Fruit fly (Drosophila melanogaster) whole organism, embryonic: ENCODE data around the gene Brms1.

ENCODE experiments used
- CG14710 ChIP-seq: fragments of 200-800 bp; sonication (Bioruptor generic); optimal IDR thresholded peaks from 3 replicates; lab custom pipeline; 2019; ENCODE audit warnings: missing biosample characterization, mild to moderate bottlenecking, missing genetic modification characterization, moderate library complexity
- CG1602 ChIP-seq: fragments of 200-800 bp; sonication (Bioruptor generic); optimal IDR thresholded peaks from 3 replicates; lab custom pipeline; 2016; ENCODE audit warnings: missing biosample characterization, missing genetic modification characterization
- CG3838 ChIP-seq: fragments of 200-800 bp; sonication (Bioruptor generic); optimal IDR thresholded peaks from 3 replicates; lab custom pipeline; 2016; ENCODE audit warnings: missing biosample characterization, missing genetic modification characterization
- CG4617 ChIP-seq: fragments of 200-800 bp; sonication (Bioruptor generic); optimal IDR thresholded peaks from 3 replicates; lab custom pipeline; 2016; ENCODE audit warnings: missing biosample characterization, missing genetic modification characterization, borderline replicate concordance
- CG8388 ChIP-seq: fragments of 200-800 bp; sonication (Bioruptor generic); optimal IDR thresholded peaks from 2 replicates; lab custom pipeline; 2019; ENCODE audit warnings: missing biosample characterization, mild to moderate bottlenecking, missing genetic modification characterization, moderate library complexity
- Ets97D ChIP-seq: fragments of 200-800 bp; sonication (Bioruptor generic); optimal IDR thresholded peaks from 3 replicates; lab custom pipeline; 2016; ENCODE audit warnings: missing biosample characterization, missing genetic modification characterization
- Hr78 ChIP-seq, 2 experiments: fragments of 200-800 bp in 1 of 2; fragments of >200 bp in 1 of 2; sonication (Bioruptor generic) in 1 of 2; optimal IDR thresholded peaks; 2 replicates each; lab custom pipeline; 2017 to 2019; ENCODE audit warnings: missing biosample characterization in 2 of 2, missing genetic modification characterization in 2 of 2, mild to moderate bottlenecking in 1 of 2, moderate library complexity in 1 of 2
- Poxn ChIP-seq: fragments of 200-800 bp; sonication (Bioruptor generic); IDR thresholded peaks from 2 replicates; pipeline ENCODE4 v1.3.6; 2022; ENCODE audit warnings: missing biosample characterization, missing genetic modification characterization
- chif ChIP-seq, 2 experiments: fragments of 200-800 bp; sonication (Bioruptor generic); optimal IDR thresholded peaks; 3 replicates each; lab custom pipeline; 2016; ENCODE audit warnings: missing biosample characterization in 2 of 2, missing genetic modification characterization in 2 of 2
- zfh1 ChIP-seq: fragments of 200-800 bp; sonication (Bioruptor generic); IDR thresholded peaks from 3 replicates; pipeline ENCODE4 v1.3.6; 2022; ENCODE audit warnings: missing biosample characterization, missing genetic modification characterization

DNA sequence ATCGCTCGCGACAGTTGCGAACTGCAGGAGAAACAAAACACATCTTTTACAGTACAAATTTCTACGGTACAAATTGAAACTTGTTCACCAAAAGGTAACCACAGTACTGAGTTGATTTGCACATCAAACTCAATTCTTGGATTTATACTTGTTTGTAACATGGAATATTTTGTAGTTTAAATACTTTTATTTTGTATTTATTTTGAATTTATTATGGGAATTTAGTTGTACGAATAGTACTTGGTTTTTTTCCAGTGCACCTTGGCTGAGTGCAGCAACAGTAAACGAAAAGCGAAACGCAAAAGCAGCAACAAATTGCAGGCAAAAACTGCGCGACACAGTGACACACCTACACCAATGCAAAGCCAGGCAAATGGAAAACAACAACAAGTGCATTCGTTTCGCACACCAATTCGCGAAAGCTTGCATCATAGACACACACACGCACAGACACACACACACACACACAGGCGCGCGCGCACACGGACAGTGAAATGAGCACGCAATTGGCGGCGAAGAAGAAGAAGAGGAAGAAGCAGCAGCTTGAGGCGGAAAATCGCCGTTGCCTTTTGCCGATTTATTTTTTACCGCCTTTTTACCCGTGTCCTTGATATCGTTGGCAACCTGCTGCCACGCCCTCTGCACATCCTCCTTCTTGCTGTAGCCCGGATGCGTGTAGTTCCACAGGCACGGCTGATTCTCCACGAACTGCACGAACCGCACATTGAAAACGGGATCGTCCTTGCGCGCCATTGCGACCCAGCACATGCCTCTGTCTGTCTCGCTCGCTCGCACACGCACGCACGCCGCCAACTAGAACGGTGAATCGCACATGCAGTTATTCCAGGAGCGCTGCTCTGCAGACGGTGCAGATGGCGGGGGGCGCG, 4.2 kb downstream of the Brms1 start:
- TF ChIP-seq Hr78 (GFP tag; optimal IDR thresholded peaks at IDR 0.05; lab: Kevin White, UChicago) (no peak), Poxn (GFP tag; lab: Robert Waterston, UW) (no peak), CG14710 (no peak), zfh1 (no peak), CG3838 (no peak), CG1602 (no peak), CG4617 (GFP tag; lab: Kevin White, UChicago) (no peak), chif (GFP tag; optimal IDR thresholded peaks at IDR 0.05; lab: Kevin White, UChicago) (no peak), Ets97D (GFP tag; lab: Kevin White, UChicago) (no peak), CG8388 (GFP tag; lab: Kevin White, UChicago) (no peak)
